Fruit fly (Drosophila melanogaster) whole organism, embryonic: ENCODE measurements around the gene zld.
A peak's percentile ranks its signal among the peaks of the same experiment; 100 is the strongest.

ENCODE experiments used
- CG1024 ChIP-seq: fragments of 200-800 bp; sonication (Bioruptor generic); IDR thresholded peaks from 2 replicates; pipeline ENCODE4 v1.3.6; 2022; ENCODE audit warnings: missing biosample characterization, missing genetic modification characterization
- CG10267 ChIP-seq: fragments of 200-800 bp; sonication (Bioruptor generic); optimal IDR thresholded peaks from 2 replicates; lab custom pipeline; 2018; ENCODE audit warnings: missing biosample characterization, mild to moderate bottlenecking, missing genetic modification characterization, moderate library complexity
- CG10543 ChIP-seq: fragments of 200-800 bp; sonication (Bioruptor generic); optimal IDR thresholded peaks from 3 replicates; lab custom pipeline; 2017; ENCODE audit warnings: missing biosample characterization, mild to moderate bottlenecking, missing genetic modification characterization, moderate library complexity
- CG11085 ChIP-seq: fragments of 200-800 bp; sonication (Bioruptor generic); IDR thresholded peaks from 2 replicates; pipeline ENCODE4 v1.3.6; 2022; ENCODE audit warnings: missing biosample characterization, missing genetic modification characterization
- CG12744 ChIP-seq: fragments of 200-800 bp; sonication (Bioruptor generic); optimal IDR thresholded peaks from 2 replicates; lab custom pipeline; 2016; ENCODE audit warnings: missing biosample characterization, missing genetic modification characterization
- CG1529 ChIP-seq: fragments of 200-800 bp; sonication (Bioruptor generic); optimal IDR thresholded peaks from 3 replicates; lab custom pipeline; 2018; ENCODE audit warnings: missing biosample characterization, missing genetic modification characterization
- CG16779 ChIP-seq: fragments of 200-800 bp; sonication (Bioruptor generic); IDR thresholded peaks from 2 replicates; pipeline ENCODE4 v1.3.6; 2022; ENCODE audit warnings: missing biosample characterization, missing genetic modification characterization
- CG17361 ChIP-seq: fragments of 200-800 bp; sonication (Bioruptor generic); IDR thresholded peaks from 3 replicates; pipeline ENCODE4 v1.3.6; 2022; ENCODE audit warnings: missing biosample characterization, missing genetic modification characterization
- CG17829 ChIP-seq: fragments of 200-800 bp; optimal IDR thresholded peaks from 2 replicates; lab custom pipeline; 2019; ENCODE audit warnings: missing biosample characterization, mild to moderate bottlenecking, missing genetic modification characterization, moderate library complexity
- CG18262 ChIP-seq: fragments of 200-800 bp; optimal IDR thresholded peaks from 3 replicates; lab custom pipeline; 2019; ENCODE audit warnings: missing biosample characterization, mild to moderate bottlenecking, missing genetic modification characterization, moderate library complexity
- CG18476 ChIP-seq: fragments of 200-800 bp; sonication (Bioruptor generic); optimal IDR thresholded peaks from 2 replicates; lab custom pipeline; 2016; ENCODE audit warnings: missing biosample characterization, mild to moderate bottlenecking, missing genetic modification characterization
- CG2202 ChIP-seq: fragments of 200-800 bp; sonication (Bioruptor generic); optimal IDR thresholded peaks from 2 replicates; lab custom pipeline; 2018; ENCODE audit warnings: missing biosample characterization, mild to moderate bottlenecking, missing genetic modification characterization
- CG33557 ChIP-seq: fragments of 200-800 bp; sonication (Bioruptor generic); optimal IDR thresholded peaks from 2 replicates; lab custom pipeline; 2019; ENCODE audit warnings: missing biosample characterization, mild to moderate bottlenecking, missing genetic modification characterization, moderate library complexity
- CG4360 ChIP-seq: fragments of 200-800 bp; sonication (Bioruptor generic); IDR thresholded peaks from 2 replicates; pipeline ENCODE4 v1.3.6; 2022; ENCODE audit warnings: missing biosample characterization, missing genetic modification characterization
- CG4730 ChIP-seq: fragments of 200-800 bp; sonication (Bioruptor generic); IDR thresholded peaks from 2 replicates; pipeline ENCODE4 v1.3.6; 2022; ENCODE audit warnings: missing biosample characterization, missing genetic modification characterization
- CG5953 ChIP-seq: fragments of 200-800 bp; sonication (Bioruptor generic); IDR thresholded peaks from 2 replicates; pipeline ENCODE4 v1.3.6; 2022; ENCODE audit warnings: missing biosample characterization, missing genetic modification characterization
- CG6272 ChIP-seq: fragments of 200-800 bp; sonication (Bioruptor generic); IDR thresholded peaks from 2 replicates; pipeline ENCODE4 v1.3.6; 2022; ENCODE audit warnings: missing biosample characterization, missing genetic modification characterization
- CG8388 ChIP-seq: fragments of 200-800 bp; sonication (Bioruptor generic); optimal IDR thresholded peaks from 2 replicates; lab custom pipeline; 2019; ENCODE audit warnings: missing biosample characterization, mild to moderate bottlenecking, missing genetic modification characterization, moderate library complexity
- CG8924 ChIP-seq: fragments of 200-800 bp; optimal IDR thresholded peaks from 3 replicates; lab custom pipeline; 2019; ENCODE audit warnings: missing biosample characterization, mild to moderate bottlenecking, missing genetic modification characterization, moderate library complexity
- CTCF ChIP-seq: fragments of 200-800 bp; sonication (Bioruptor generic); optimal IDR thresholded peaks from 2 replicates; lab custom pipeline; 2017; ENCODE audit warnings: missing biosample characterization, mild to moderate bottlenecking, missing genetic modification characterization, moderate library complexity
- Chrac-16 ChIP-seq: fragments of 200-800 bp; sonication (Bioruptor generic); optimal IDR thresholded peaks from 3 replicates; lab custom pipeline; 2016; ENCODE audit warnings: missing biosample characterization, missing genetic modification characterization
- Dll ChIP-seq: fragments of 200-800 bp; sonication (Bioruptor generic); IDR thresholded peaks from 4 replicates; pipeline ENCODE4 v1.3.6; 2022; ENCODE audit warnings: missing biosample characterization, missing genetic modification characterization; ENCODE audit not compliant: partially characterized antibody
- Doc3 ChIP-seq: fragments of 200-800 bp; sonication (Bioruptor generic); IDR thresholded peaks from 3 replicates; pipeline ENCODE4 v1.3.6; 2022; ENCODE audit warnings: missing biosample characterization, missing genetic modification characterization; ENCODE audit not compliant: partially characterized antibody
- Ets97D ChIP-seq: fragments of 200-800 bp; sonication (Bioruptor generic); optimal IDR thresholded peaks from 3 replicates; lab custom pipeline; 2016; ENCODE audit warnings: missing biosample characterization, missing genetic modification characterization
- HLH54F ChIP-seq: fragments of 200-800 bp; sonication (Bioruptor generic); optimal IDR thresholded peaks from 3 replicates; lab custom pipeline; 2016; ENCODE audit warnings: missing biosample characterization, missing genetic modification characterization
- Kr ChIP-seq: fragments of 200-800 bp; sonication (Bioruptor generic); optimal IDR thresholded peaks from 2 replicates; lab custom pipeline; 2017; ENCODE audit warnings: missing biosample characterization, mild to moderate bottlenecking, missing genetic modification characterization
- Meics ChIP-seq: fragments of 200-800 bp; sonication (Bioruptor generic); optimal IDR thresholded peaks from 2 replicates; lab custom pipeline; 2017; ENCODE audit warnings: missing biosample characterization, mild to moderate bottlenecking, missing genetic modification characterization
- Myb ChIP-seq: fragments of 200-800 bp; sonication (Bioruptor generic); optimal IDR thresholded peaks from 2 replicates; lab custom pipeline; 2016; ENCODE audit warnings: missing biosample characterization, missing genetic modification characterization
- Opbp ChIP-seq: fragments of 200-800 bp; sonication (Bioruptor generic); IDR thresholded peaks from 3 replicates; pipeline ENCODE4 v1.3.6; 2022; ENCODE audit warnings: missing biosample characterization, missing genetic modification characterization; ENCODE audit not compliant: partially characterized antibody
- Poxn ChIP-seq: fragments of 200-800 bp; sonication (Bioruptor generic); IDR thresholded peaks from 2 replicates; pipeline ENCODE4 v1.3.6; 2022; ENCODE audit warnings: missing biosample characterization, missing genetic modification characterization
- Sox102F ChIP-seq: fragments of 200-800 bp; sonication (Bioruptor generic); optimal IDR thresholded peaks from 2 replicates; lab custom pipeline; 2018; ENCODE audit warnings: missing biosample characterization, mild to moderate bottlenecking, missing genetic modification characterization, moderate library complexity
- Sry-β ChIP-seq: fragments of 200-800 bp; sonication (Bioruptor generic); optimal IDR thresholded peaks from 2 replicates; lab custom pipeline; 2018; ENCODE audit warnings: missing biosample characterization, mild to moderate bottlenecking, missing genetic modification characterization, moderate library complexity
- Usf ChIP-seq: fragments of 200-800 bp; sonication (Bioruptor generic); optimal IDR thresholded peaks from 2 replicates; lab custom pipeline; 2017; ENCODE audit warnings: missing genotype, missing biosample characterization, missing genetic modification characterization
- ab ChIP-seq: fragments of 200-800 bp; sonication (Bioruptor generic); optimal IDR thresholded peaks from 2 replicates; lab custom pipeline; 2016; ENCODE audit warnings: missing biosample characterization, missing genetic modification characterization
- aop ChIP-seq: fragments of 200-800 bp; sonication (Bioruptor generic); IDR thresholded peaks from 2 replicates; pipeline ENCODE4 v1.3.6; 2022; ENCODE audit warnings: missing biosample characterization, missing genetic modification characterization
- ara ChIP-seq: fragments of 200-800 bp; sonication (Bioruptor generic); IDR thresholded peaks from 2 replicates; pipeline ENCODE4 v1.3.6; 2022; ENCODE audit warnings: missing biosample characterization, missing genetic modification characterization
- bbx ChIP-seq: fragments of 200-800 bp; sonication (Bioruptor generic); IDR thresholded peaks from 2 replicates; pipeline ENCODE4 v1.3.6; 2022; ENCODE audit warnings: missing biosample characterization, missing genetic modification characterization; ENCODE audit not compliant: partially characterized antibody
- bowl ChIP-seq: fragments of 200-800 bp; sonication (Bioruptor generic); IDR thresholded peaks from 2 replicates; pipeline ENCODE4 v1.3.6; 2022; ENCODE audit warnings: missing biosample characterization, missing genetic modification characterization
- cg ChIP-seq: fragments of 200-800 bp; sonication (Bioruptor generic); optimal IDR thresholded peaks from 3 replicates; lab custom pipeline; 2019; ENCODE audit warnings: missing biosample characterization, mild to moderate bottlenecking, missing genetic modification characterization, moderate library complexity
- chif ChIP-seq, 2 experiments: fragments of 200-800 bp; sonication (Bioruptor generic); optimal IDR thresholded peaks; 3 replicates each; lab custom pipeline; 2016; ENCODE audit warnings: missing biosample characterization in 2 of 2, missing genetic modification characterization in 2 of 2
- ems ChIP-seq: fragments of 200-800 bp; sonication (Bioruptor generic); optimal IDR thresholded peaks from 3 replicates; lab custom pipeline; 2016; ENCODE audit warnings: missing biosample characterization, missing genetic modification characterization
- grau ChIP-seq: fragments of 200-800 bp; optimal IDR thresholded peaks from 3 replicates; lab custom pipeline; 2019; ENCODE audit warnings: missing biosample characterization, mild to moderate bottlenecking, missing genetic modification characterization, moderate library complexity
- kah ChIP-seq: fragments of 200-800 bp; sonication (Bioruptor generic); optimal IDR thresholded peaks from 2 replicates; lab custom pipeline; 2018; ENCODE audit warnings: missing biosample characterization, mild to moderate bottlenecking, missing genetic modification characterization
- lbe ChIP-seq: fragments of 200-800 bp; sonication (Bioruptor generic); optimal IDR thresholded peaks from 2 replicates; lab custom pipeline; 2016; ENCODE audit warnings: missing biosample characterization, mild to moderate bottlenecking, missing genetic modification characterization
- lilli ChIP-seq: fragments of 200-800 bp; sonication (Bioruptor generic); optimal IDR thresholded peaks from 3 replicates; lab custom pipeline; 2016; ENCODE audit warnings: missing biosample characterization, missing genetic modification characterization
- maf-S ChIP-seq: fragments of 200-800 bp; sonication (Bioruptor generic); optimal IDR thresholded peaks from 2 replicates; lab custom pipeline; 2016; ENCODE audit warnings: missing biosample characterization, missing genetic modification characterization
- nerfin-2 ChIP-seq: fragments of 200-800 bp; sonication (Bioruptor generic); IDR thresholded peaks from 2 replicates; pipeline ENCODE4 v1.3.6; 2022; ENCODE audit warnings: missing biosample characterization, missing genetic modification characterization; ENCODE audit not compliant: partially characterized antibody
- pum ChIP-seq: fragments of 200-800 bp; sonication (Bioruptor generic); optimal IDR thresholded peaks from 2 replicates; lab custom pipeline; 2016; ENCODE audit warnings: missing biosample characterization, missing genetic modification characterization
- run ChIP-seq: fragments of 200-800 bp; sonication (Bioruptor generic); optimal IDR thresholded peaks from 3 replicates; lab custom pipeline; 2018; ENCODE audit warnings: missing biosample characterization, mild to moderate bottlenecking, missing genetic modification characterization
- sob ChIP-seq: fragments of 200-800 bp; sonication (Bioruptor generic); IDR thresholded peaks from 2 replicates; pipeline ENCODE4 v1.3.6; 2022; ENCODE audit warnings: missing biosample characterization, missing genetic modification characterization
- sr ChIP-seq: fragments of 200-800 bp; sonication (Bioruptor generic); IDR thresholded peaks from 3 replicates; pipeline ENCODE4 v1.3.6; 2022; ENCODE audit warnings: missing biosample characterization, missing genetic modification characterization

Gene zld

dm6 chrX:19744003-19744488 is 39.3 kb downstream of the zld start, which contains the start of the genes CG18809, COX6B, CG33932 and Rpp20 (continued):
- peak; percentile 95 for TF ChIP-seq CG10267 (tag; lab: Kevin White, UChicago)
- peak; percentile 71 for TF ChIP-seq Meics (GFP tag; lab: Kevin White, UChicago)
- peak; percentile 97 for TF ChIP-seq bbx (GFP tag; lab: Robert Waterston, UW)
- TF ChIP-seq pum = peak; percentile 62
- TF ChIP-seq ara (GFP tag; lab: Robert Waterston, UW) = peak; percentile 65; the same call in 1 of the 2 replicates
- peak; percentile 25; the same call in 1 of the 2 replicates for TF ChIP-seq CG1024 (GFP tag; lab: Robert Waterston, UW)
- peak; percentile 88 for TF ChIP-seq sob (GFP tag; lab: Robert Waterston, UW)
- TF ChIP-seq CG1529 (GFP tag; lab: Kevin White, UChicago) = no peak
- peak; percentile 13 for TF ChIP-seq Sry-β
- 0 out of 2 replicates have a peak, but pooled peaks have one; percentile 11 for TF ChIP-seq CG4730 (GFP tag; lab: Robert Waterston, UW)
- TF ChIP-seq Usf = peak; percentile 28
- no peak for TF ChIP-seq CG8388 (GFP tag; lab: Kevin White, UChicago)
- no peak for TF ChIP-seq CG33557
- TF ChIP-seq sr (GFP tag; lab: Robert Waterston, UW) = no peak
- TF ChIP-seq lbe = peak; percentile 68
- TF ChIP-seq nerfin-2 (GFP tag; lab: Robert Waterston, UW) = peak; percentile 90
- TF ChIP-seq ems (GFP tag; lab: Kevin White, UChicago) = peak; percentile 63
- peak; percentile 54 for TF ChIP-seq grau
- TF ChIP-seq Ets97D (GFP tag; lab: Kevin White, UChicago) = peak; percentile 96
- peak; percentile 62 for TF ChIP-seq CG12744 (GFP tag; lab: Kevin White, UChicago)
- TF ChIP-seq CG11085 (GFP tag; lab: Robert Waterston, UW) = peak; percentile 73
- TF ChIP-seq CG16779 (GFP tag; lab: Robert Waterston, UW) = peak; percentile 60; the same call in 1 of the 2 replicates
- TF ChIP-seq CG8924 (tag; lab: Kevin White, UChicago) = peak; percentile 52
- TF ChIP-seq CG17829 (tag; lab: Kevin White, UChicago) = peak; percentile 72
- TF ChIP-seq run (tag; lab: Kevin White, UChicago) = no peak
- peak; percentile 58 for TF ChIP-seq CG10543 (GFP tag; lab: Kevin White, UChicago)
- peak; percentile 77 for TF ChIP-seq lilli
- no peak for TF ChIP-seq Kr (GFP tag; lab: Kevin White, UChicago)
- TF ChIP-seq CTCF (GFP tag; lab: Kevin White, UChicago) = peak; percentile 14
- no peak for TF ChIP-seq Poxn (GFP tag; lab: Robert Waterston, UW)
- 0 out of 2 replicates have a peak, but pooled peaks have one; percentile 11 for TF ChIP-seq CG5953 (GFP tag; lab: Robert Waterston, UW)
- no peak for TF ChIP-seq CG18262
- peak; percentile 20; the same call in 1 of the 3 replicates for TF ChIP-seq CG17361
- peak; percentile 78 for TF ChIP-seq Myb (GFP tag; lab: Kevin White, UChicago)
- no peak for TF ChIP-seq bowl (GFP tag; lab: Robert Waterston, UW)
- no peak for TF ChIP-seq CG4360 (GFP tag; lab: Robert Waterston, UW)
- peak; percentile 98 for TF ChIP-seq Opbp (GFP tag; lab: Robert Waterston, UW)
- no peak for TF ChIP-seq CG18476
- TF ChIP-seq CG2202 = peak; percentile 10
- peak; percentile 40 for TF ChIP-seq Chrac-16 (GFP tag; lab: Kevin White, UChicago)
- TF ChIP-seq HLH54F (GFP tag; lab: Kevin White, UChicago) = peak; percentile 70
- peak; percentile 65 for TF ChIP-seq CG6272
- TF ChIP-seq Doc3 (GFP tag; lab: Robert Waterston, UW) = peak; percentile 74
- peak; percentile 86 for TF ChIP-seq Dll (GFP tag; lab: Robert Waterston, UW)
- TF ChIP-seq maf-S = peak; percentile 71
- peak; percentile 50; the same call in 1 of the 2 replicates for TF ChIP-seq aop (GFP tag; lab: Robert Waterston, UW)
- peak; percentile 78 for TF ChIP-seq cg (GFP tag; lab: Kevin White, UChicago)
- TF ChIP-seq ab (GFP tag; lab: Kevin White, UChicago) = no peak
- TF ChIP-seq chif (GFP tag; optimal IDR thresholded peaks at IDR 0.05; lab: Kevin White, UChicago) = peak; percentile 60 to 64
- peak; percentile 21 for TF ChIP-seq kah (GFP tag; lab: Kevin White, UChicago)
- TF ChIP-seq Sox102F (GFP tag; lab: Kevin White, UChicago) = no peak
